Worm (Caenorhabditis elegans): Measurements from ENCODE around the gene ZK354.2.

DNA sequence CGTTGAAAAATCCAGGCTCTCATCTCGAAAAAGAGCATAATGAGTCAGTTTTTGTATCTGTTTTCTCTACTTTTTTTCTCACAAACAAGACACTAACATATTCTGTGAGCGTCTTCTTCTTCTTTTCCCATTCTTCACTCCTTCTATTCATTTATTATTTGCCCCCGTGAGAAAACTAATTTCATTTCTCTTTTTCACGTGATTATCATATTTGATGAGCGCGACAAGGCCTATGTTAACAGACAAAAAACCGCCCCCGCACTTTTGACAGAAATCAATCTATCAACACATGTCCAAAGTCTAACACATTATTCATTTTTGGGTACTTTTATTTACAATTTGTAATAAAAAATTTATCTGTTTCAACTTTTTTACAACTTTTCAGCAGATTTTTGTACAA is 24.4 kb downstream of the ZK354.2 start:
- TF ChIP-seq pqm-1 (tag; optimal IDR thresholded peaks at IDR 0.05) = no peak
- TF ChIP-seq nhr-237 (tag; optimal IDR thresholded peaks at IDR 0.05) = no peak
- no peak for TF ChIP-seq nhr-12 (tag; optimal IDR thresholded peaks at IDR 0.05)
